Worm (Caenorhabditis elegans) whole organism, L4 larva: ENCODE data around the gene Y102A5C.36.

Source experiments
- D1046.2 ChIP-seq: fragments of 200-800 bp; sonication (Bioruptor generic); IDR thresholded peaks from 2 replicates; pipeline ENCODE4 v1.3.6; 2022; ENCODE audit warnings: missing genetic modification characterization, missing compliant biosample characterization
- F10B5.3 ChIP-seq: sonication (generic microtip); optimal IDR thresholded peaks from 2 replicates; lab custom pipeline; 2016; ENCODE audit warnings: mild to moderate bottlenecking, missing genetic modification characterization, missing compliant biosample characterization
- F37D6.2 ChIP-seq: sonication (generic microtip); optimal IDR thresholded peaks from 2 replicates; lab custom pipeline; 2016; ENCODE audit warnings: mild to moderate bottlenecking, missing genetic modification characterization, missing compliant biosample characterization
- F44E2.7 ChIP-seq: fragments of 200-800 bp; sonication (Bioruptor generic); IDR thresholded peaks from 2 replicates; pipeline ENCODE4 v2.1.2; 2022; ENCODE audit warnings: missing genetic modification characterization, missing compliant biosample characterization
- T20F7.1 ChIP-seq: fragments of 200-800 bp; sonication (Bioruptor generic); optimal IDR thresholded peaks from 2 replicates; lab custom pipeline; 2018; ENCODE audit warnings: mild to moderate bottlenecking, missing genetic modification characterization, missing compliant biosample characterization
- T26A8.4 ChIP-seq: fragments of 200-800 bp; sonication (Bioruptor generic); IDR thresholded peaks from 2 replicates; pipeline ENCODE4 v1.3.6; 2022; ENCODE audit warnings: missing genetic modification characterization, missing compliant biosample characterization
- ZK337.2 ChIP-seq: fragments of 200-800 bp; sonication (Bioruptor generic); IDR thresholded peaks from 2 replicates; pipeline ENCODE4 v1.3.6; 2022; ENCODE audit warnings: missing genetic modification reagents, missing genetic modification characterization, missing compliant biosample characterization
- ceh-20 ChIP-seq: fragments of 200-800 bp; sonication (Bioruptor generic); IDR thresholded peaks from 2 replicates; pipeline ENCODE4 v1.3.6; 2022; ENCODE audit warnings: missing genetic modification reagents, missing genetic modification characterization, missing compliant biosample characterization
- ceh-44 ChIP-seq: fragments of 200-800 bp; sonication (Bioruptor generic); IDR thresholded peaks from 2 replicates; pipeline ENCODE4 v1.3.6; 2022; ENCODE audit warnings: missing genetic modification reagents, missing genetic modification characterization, missing compliant biosample characterization
- ctbp-1 ChIP-seq: fragments of 200-800 bp; sonication (Bioruptor generic); IDR thresholded peaks from 2 replicates; pipeline ENCODE4 v1.3.6; 2022; ENCODE audit warnings: missing genetic modification reagents, missing genetic modification characterization, missing compliant biosample characterization
- dmd-9 ChIP-seq: fragments of 200-800 bp; sonication (Bioruptor generic); IDR thresholded peaks from 2 replicates; pipeline ENCODE4 v1.3.6; 2022; ENCODE audit warnings: missing genetic modification reagents, missing genetic modification characterization, missing compliant biosample characterization
- dpl-1 ChIP-seq: fragments of 150-350 bp; optimal IDR thresholded peaks from 2 replicates; lab custom pipeline; 2014; ENCODE audit warnings: missing biosample characterization, missing genetic modification reagents, missing genetic modification characterization
- duxl-1 ChIP-seq: sonication (generic microtip); optimal IDR thresholded peaks from 2 replicates; lab custom pipeline; 2016; ENCODE audit warnings: mild to moderate bottlenecking, missing genetic modification characterization, moderate library complexity, missing compliant biosample characterization; ENCODE audit not compliant: poor library complexity
- gei-8 ChIP-seq: fragments of 200-800 bp; sonication (Bioruptor generic); optimal IDR thresholded peaks from 2 replicates; lab custom pipeline; 2018; ENCODE audit warnings: mild to moderate bottlenecking, missing genetic modification characterization, missing compliant biosample characterization
- hmg-1.1 ChIP-seq: fragments of 200-800 bp; sonication (Bioruptor generic); IDR thresholded peaks from 2 replicates; pipeline ENCODE4 v1.3.6; 2022; ENCODE audit warnings: missing genetic modification reagents, missing genetic modification characterization, missing compliant biosample characterization
- lin-1 ChIP-seq: fragments of 200-800 bp; sonication (Bioruptor generic); IDR thresholded peaks from 2 replicates; pipeline ENCODE4 v1.3.6; 2022; ENCODE audit warnings: missing genetic modification reagents, missing genetic modification characterization, missing compliant biosample characterization
- lin-13 ChIP-seq: fragments of 150-350 bp; optimal IDR thresholded peaks from 2 replicates; lab custom pipeline; 2014; ENCODE audit warnings: missing biosample characterization, missing genetic modification reagents, missing genetic modification characterization
- lin-38 ChIP-seq: fragments of 200-800 bp; sonication (Bioruptor generic); IDR thresholded peaks from 2 replicates; pipeline ENCODE4 v1.3.6; 2022; ENCODE audit warnings: missing genetic modification reagents, missing genetic modification characterization, missing compliant biosample characterization
- lin-39 ChIP-seq: fragments of 150-350 bp; optimal IDR thresholded peaks from 2 replicates; lab custom pipeline; 2014; ENCODE audit warnings: missing biosample characterization, missing genetic modification reagents, missing genetic modification characterization
- mep-1 ChIP-seq: fragments of 150-350 bp; sonication (generic microtip); optimal IDR thresholded peaks from 3 replicates; lab custom pipeline; 2014; ENCODE audit warnings: missing biosample characterization, missing genetic modification characterization
- mxl-3 ChIP-seq: fragments of 200-800 bp; sonication (Bioruptor generic); optimal IDR thresholded peaks from 2 replicates; lab custom pipeline; 2018; ENCODE audit warnings: mild to moderate bottlenecking, missing genetic modification characterization, missing compliant biosample characterization
- nhr-10 ChIP-seq: fragments of 150-350 bp; optimal IDR thresholded peaks from 2 replicates; lab custom pipeline; 2014; ENCODE audit warnings: missing biosample characterization, missing genetic modification characterization
- nhr-25 ChIP-seq: sonication (generic microtip); optimal IDR thresholded peaks from 2 replicates; lab custom pipeline; 2017; ENCODE audit warnings: missing genetic modification characterization, mild to moderate bottlenecking, missing compliant biosample characterization, antibody characterized with exemption, moderate library complexity, borderline replicate concordance; ENCODE audit not compliant: insufficient read depth
- nhr-76 ChIP-seq: fragments of 150-350 bp; optimal IDR thresholded peaks from 2 replicates; lab custom pipeline; 2014; ENCODE audit warnings: missing biosample characterization, missing genetic modification characterization
- php-3 ChIP-seq: fragments of 200-800 bp; sonication (Bioruptor generic); IDR thresholded peaks from 2 replicates; pipeline ENCODE4 v1.3.6; 2022; ENCODE audit warnings: missing genetic modification reagents, missing genetic modification characterization, missing compliant biosample characterization
- sdz-12 ChIP-seq: fragments of 200-800 bp; sonication (Bioruptor generic); optimal IDR thresholded peaks from 2 replicates; lab custom pipeline; 2018; ENCODE audit warnings: mild to moderate bottlenecking, missing genetic modification characterization, missing compliant biosample characterization
- snpc-1.2 ChIP-seq: fragments of 200-800 bp; sonication (Bioruptor generic); IDR thresholded peaks from 2 replicates; pipeline ENCODE4 v1.3.6; 2022; ENCODE audit warnings: missing genetic modification reagents, missing genetic modification characterization, missing compliant biosample characterization
- snpc-4 ChIP-seq: fragments of 150-350 bp; optimal IDR thresholded peaks from 2 replicates; lab custom pipeline; 2014; ENCODE audit warnings: missing biosample characterization, missing genetic modification characterization
- spr-1 ChIP-seq: sonication (generic microtip); optimal IDR thresholded peaks from 2 replicates; lab custom pipeline; 2016; ENCODE audit warnings: mild to moderate bottlenecking, missing genetic modification characterization, missing compliant biosample characterization
- unc-130 ChIP-seq: sonication (generic microtip); optimal IDR thresholded peaks from 2 replicates; lab custom pipeline; 2016; ENCODE audit warnings: missing genetic modification reagents, missing genetic modification characterization, missing compliant biosample characterization
- unc-39 ChIP-seq: sonication (generic microtip); optimal IDR thresholded peaks from 2 replicates; lab custom pipeline; 2017; ENCODE audit warnings: missing biosample characterization, missing genetic modification characterization
- unc-62 ChIP-seq, 3 experiments: fragments of 150-350 bp in 1 of 3; sonication (generic microtip); optimal IDR thresholded peaks in 2 of 3; peaks in 1 of 3; 1 replicate in 1 of 3; 2 replicates in 2 of 3; lab custom pipeline; 2014 to 2017; ENCODE audit warnings: missing biosample characterization in 3 of 3, missing genetic modification characterization in 3 of 3, missing genetic modification reagents in 3 of 3, missing genotype in 1 of 3
- zfp-3 ChIP-seq: fragments of 200-800 bp; sonication (Bioruptor generic); conservative IDR thresholded peaks from 2 replicates; pipeline ENCODE4 v1.3.6; 2022; ENCODE audit warnings: missing genetic modification reagents, missing genetic modification characterization, missing compliant biosample characterization
- zip-11 ChIP-seq: fragments of 200-800 bp; sonication (Bioruptor generic); IDR thresholded peaks from 2 replicates; pipeline ENCODE4 v1.3.6; 2022; ENCODE audit warnings: missing genetic modification characterization, missing compliant biosample characterization
- ztf-7 ChIP-seq: fragments of 150-350 bp; optimal IDR thresholded peaks from 2 replicates; lab custom pipeline; 2014; ENCODE audit warnings: missing biosample characterization, missing genetic modification characterization

The Y102A5C.36 gene

DNA sequence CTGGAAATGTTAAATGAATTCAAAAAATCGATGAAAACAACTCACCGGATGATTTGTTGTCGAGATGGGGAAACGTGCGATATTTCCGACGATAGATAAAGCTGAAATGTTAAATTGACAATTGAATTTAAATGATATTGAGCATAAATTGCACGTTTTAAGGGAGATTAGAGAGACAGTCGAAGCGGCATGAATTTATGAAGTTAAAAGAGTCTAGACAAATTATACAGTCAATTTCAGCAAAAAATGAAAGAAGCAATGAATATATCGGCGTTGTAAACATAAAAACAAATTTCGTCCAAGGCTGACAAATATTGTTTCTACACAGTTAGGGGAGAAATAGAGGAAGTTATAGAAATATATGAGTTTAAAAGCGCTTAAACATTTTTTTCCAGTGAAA, at the start of gene Y102A5C.36:
TSS of gene Y102A5C.36 (minus strand) at position 101 of the 400 bp plus-strand sequence.
- TF ChIP-seq snpc-1.2 (no peak), mxl-3 (GFP tag; lab: Kevin White, UChicago) (no peak), unc-39 (tag; lab: Kevin White, UChicago) (no peak), zip-11 (GFP tag; lab: Robert Waterston, UW) (no peak), ztf-7 (tag; lab: Kevin White, UChicago) (no peak), T26A8.4 (GFP tag; lab: Robert Waterston, UW) (no peak), ceh-44 (GFP tag; lab: Robert Waterston, UW) (no peak)

DNA sequence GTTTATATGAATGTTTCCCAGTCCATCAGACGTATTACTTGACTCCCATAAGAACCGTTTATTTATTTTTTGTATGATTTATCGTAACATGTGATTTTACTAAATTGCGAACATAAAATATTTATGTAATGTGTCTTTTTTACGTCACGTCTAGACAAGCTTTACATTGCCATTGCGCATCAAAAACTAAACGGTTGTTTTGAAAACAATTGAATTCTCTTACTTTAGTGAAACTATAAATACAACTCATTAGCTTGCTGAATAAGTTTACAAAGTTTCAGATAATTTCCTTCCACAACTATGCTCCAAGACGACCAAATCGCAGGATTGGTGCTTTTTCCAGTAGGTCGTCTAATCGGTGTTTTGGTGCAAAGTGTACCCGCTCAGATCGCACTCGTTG, 47.7 kb upstream of the Y102A5C.36 start, which contains the start of gene srx-54:
TSS of gene srx-54 (plus strand) at position 301 of the 400 bp plus-strand sequence.
- no peak for TF ChIP-seq F37D6.2 (tag; lab: Kevin White, UChicago)
- no peak for TF ChIP-seq ceh-20 (GFP tag; lab: Robert Waterston, UW)
- no peak for TF ChIP-seq snpc-4
- no peak for TF ChIP-seq ceh-44 (GFP tag; lab: Robert Waterston, UW)
- TF ChIP-seq php-3 (GFP tag; lab: Robert Waterston, UW) = no peak
- no peak for TF ChIP-seq F10B5.3
- TF ChIP-seq dpl-1 (GFP tag; lab: Kevin White, UChicago) = no peak
- TF ChIP-seq ctbp-1 = no peak
- no peak for TF ChIP-seq gei-8
- TF ChIP-seq dmd-9 (GFP tag; lab: Robert Waterston, UW) = no peak
- no peak for TF ChIP-seq lin-39 (tag; lab: Kevin White, UChicago)
- no peak for TF ChIP-seq sdz-12 (GFP tag; lab: Kevin White, UChicago)
- no peak for TF ChIP-seq D1046.2 (GFP tag; lab: Robert Waterston, UW)

DNA sequence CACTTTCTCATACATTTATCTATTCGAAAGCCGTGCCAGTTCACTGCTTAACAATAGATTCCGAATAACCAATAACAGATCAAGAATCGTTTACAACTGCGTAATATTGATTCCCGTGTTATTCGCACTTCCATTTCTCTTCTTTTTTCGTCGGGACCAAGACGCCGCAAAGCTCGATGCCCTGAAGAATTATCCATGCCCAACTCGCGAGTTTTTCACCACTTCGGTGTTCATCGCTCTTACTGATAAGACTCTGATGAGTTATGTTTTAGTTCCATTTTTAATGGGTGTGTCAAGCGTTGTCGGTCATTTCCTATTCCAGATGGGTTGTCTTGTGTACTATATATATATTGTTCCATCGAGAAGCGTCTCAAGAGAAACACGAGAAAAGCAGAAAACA, 46.1 kb upstream of the Y102A5C.36 start:
- TF ChIP-seq lin-1 (GFP tag; lab: Robert Waterston, UW) = no peak
- no peak for TF ChIP-seq lin-38 (GFP tag; lab: Robert Waterston, UW)
- TF ChIP-seq unc-62 (GFP tag; optimal IDR thresholded peaks at IDR 0.05 in 1 of 2; lab: Kevin White, UChicago) = peak in 1 of 2 experiments; percentile 91
- TF ChIP-seq unc-62 (tag; optimal IDR thresholded peaks at IDR 0.05; lab: Kevin White, UChicago) = no peak
- no peak for TF ChIP-seq hmg-1.1
- no peak for TF ChIP-seq ZK337.2 (GFP tag; lab: Robert Waterston, UW)
- no peak for TF ChIP-seq T20F7.1 (GFP tag; lab: Kevin White, UChicago)
- no peak for TF ChIP-seq zfp-3 (GFP tag; lab: Robert Waterston, UW)
- TF ChIP-seq F44E2.7 = no peak

DNA sequence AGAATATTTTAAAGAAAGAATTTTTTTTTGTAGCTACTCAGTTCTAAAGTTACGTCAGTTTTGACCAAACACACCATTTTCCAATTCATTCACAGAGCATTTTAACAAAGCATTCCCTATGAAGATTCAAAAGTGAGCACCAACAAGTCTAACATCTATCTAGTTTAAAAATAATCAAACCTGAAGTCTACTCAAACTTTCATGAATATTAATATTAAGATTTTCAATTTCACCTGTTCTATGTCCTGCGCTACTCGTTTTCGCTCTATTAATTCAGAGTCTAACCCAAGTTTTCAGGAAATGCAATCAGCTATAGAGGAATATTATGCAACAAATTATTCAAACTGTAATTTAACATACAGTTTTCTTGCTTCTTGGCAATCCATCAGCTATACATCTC, 44.9 kb upstream of the Y102A5C.36 start, which contains the start of gene srh-119:
TSS of gene srh-119 (plus strand) at position 301 of the 400 bp plus-strand sequence.
- TF ChIP-seq lin-13 (GFP tag; lab: Kevin White, UChicago) (no peak), spr-1 (tag; lab: Kevin White, UChicago) (no peak), duxl-1 (tag; lab: Kevin White, UChicago) (no peak), gei-8 (no peak), mep-1 (tag; lab: Kevin White, UChicago) (no peak), nhr-10 (no peak), ctbp-1 (no peak), ceh-20 (GFP tag; lab: Robert Waterston, UW) (no peak), unc-130 (GFP tag; lab: Kevin White, UChicago) (no peak), nhr-25 (tag; lab: Kevin White, UChicago) (no peak), nhr-76 (tag; lab: Kevin White, UChicago) (no peak), lin-38 (GFP tag; lab: Robert Waterston, UW) (no peak)
